Fruit fly (Drosophila melanogaster): ENCODE results near the gene CG7368.

The CG7368 gene

DNA sequence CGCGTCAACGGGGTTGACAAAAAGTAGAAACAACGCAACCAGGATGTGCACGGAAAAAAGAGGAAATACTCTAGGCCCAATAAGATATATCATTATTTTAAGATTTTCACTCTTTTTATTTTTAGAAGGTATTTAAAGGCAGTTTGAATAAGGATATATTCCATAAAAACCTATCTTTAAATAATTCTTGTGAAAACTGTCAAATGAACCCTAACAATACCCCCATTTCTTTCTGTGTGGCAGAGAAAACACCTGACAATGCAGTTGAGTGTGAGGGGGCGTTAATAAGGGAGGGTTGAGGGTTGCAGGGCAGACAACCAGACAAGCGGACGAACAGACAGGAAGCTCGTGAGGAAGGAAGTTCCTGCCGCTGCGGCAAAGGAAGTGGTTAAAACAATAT is 45.1 kb upstream of the CG7368 start (continued):
- TF ChIP-seq Bdp1 (GFP tag; optimal IDR thresholded peaks at IDR 0.05) (no peak), CG9932 (GFP tag; IDR thresholded peaks at IDR 0.05) (no peak), CG3407 (GFP tag; optimal IDR thresholded peaks at IDR 0.05) (peak; percentile 3), CG17612 (GFP tag; IDR thresholded peaks at IDR 0.05) (no peak), CG10209 (GFP tag; optimal IDR thresholded peaks at IDR 0.05) (no peak), Antp (GFP tag; optimal IDR thresholded peaks at IDR 0.05) (no peak), CG15696 (tag; optimal IDR thresholded peaks at IDR 0.05) (peak; percentile 47), CG18599 (GFP tag; optimal IDR thresholded peaks at IDR 0.05) (peak; percentile 40), ewg (GFP tag; optimal IDR thresholded peaks at IDR 0.05) (no peak), Oaz (GFP tag; IDR thresholded peaks at IDR 0.05) (no peak), emc (GFP tag; optimal IDR thresholded peaks at IDR 0.05) (no peak), CG11723 (GFP tag; optimal IDR thresholded peaks at IDR 0.05) (no peak), CG32532 (GFP tag; IDR thresholded peaks at IDR 0.05) (no peak; the same call in 1 of the 2 replicates), dm (GFP tag; optimal IDR thresholded peaks at IDR 0.05) (no peak), shn (GFP tag; optimal IDR thresholded peaks at IDR 0.05) (no peak), gcm (GFP tag; optimal IDR thresholded peaks at IDR 0.05) (peak; percentile 45), CG9215 (GFP tag; IDR thresholded peaks at IDR 0.05) (no peak), CG11696 (GFP tag; IDR thresholded peaks at IDR 0.05) (no peak), CG33557 (GFP tag; optimal IDR thresholded peaks at IDR 0.05) (peak; percentile 46), mirr (GFP tag; optimal IDR thresholded peaks at IDR 0.05) (no peak), CG12769 (tag; optimal IDR thresholded peaks at IDR 0.05) (no peak), seq (GFP tag; IDR thresholded peaks at IDR 0.05) (no peak), Hr3 (GFP tag; optimal IDR thresholded peaks at IDR 0.05) (peak; percentile 20), CG7963 (GFP tag; IDR thresholded peaks at IDR 0.05; ENCODE audit: partially characterized antibody) (no peak), HLH54F (GFP tag; optimal IDR thresholded peaks at IDR 0.05) (no peak), maf-S (GFP tag; optimal IDR thresholded peaks at IDR 0.05) (no peak), CG13775 (GFP tag; optimal IDR thresholded peaks at IDR 0.05) (peak; percentile 11), ATbp (GFP tag; optimal IDR thresholded peaks at IDR 0.05) (peak; percentile 41), CG8478 (optimal IDR thresholded peaks at IDR 0.05) (no peak), CG9437 (GFP tag; optimal IDR thresholded peaks at IDR 0.05) (no peak), Hr39 (optimal IDR thresholded peaks at IDR 0.05) (no peak), hbn (GFP tag; IDR thresholded peaks at IDR 0.05; ENCODE audit: partially characterized antibody) (no peak), CG6791 (GFP tag; IDR thresholded peaks at IDR 0.05; ENCODE audit: partially characterized antibody) (no peak), Fer2 (tag; optimal IDR thresholded peaks at IDR 0.05) (no peak), Pdp1 (GFP tag; optimal IDR thresholded peaks at IDR 0.05) (peak; percentile 3 to 26), lilli (GFP tag; optimal IDR thresholded peaks at IDR 0.05) (no peak), grau (tag; optimal IDR thresholded peaks at IDR 0.05) (peak; percentile 40), ase (GFP tag; IDR thresholded peaks at IDR 0.05) (no peak), CG7271 (tag; optimal IDR thresholded peaks at IDR 0.05) (no peak), CG10654 (GFP tag; optimal IDR thresholded peaks at IDR 0.05) (no peak), bigmax (GFP tag; optimal IDR thresholded peaks at IDR 0.05) (no peak), trh (GFP tag; optimal IDR thresholded peaks at IDR 0.05) (no peak), vvl (GFP tag; IDR thresholded peaks at IDR 0.05) (0 out of 2 replicates have a peak, but pooled peaks have one; percentile 47), ac (GFP tag; optimal IDR thresholded peaks at IDR 0.05) (peak; percentile 46), Meics (GFP tag; optimal IDR thresholded peaks at IDR 0.05) (no peak), CG4707 (GFP tag; optimal IDR thresholded peaks at IDR 0.05) (no peak), ems (GFP tag; optimal IDR thresholded peaks at IDR 0.05) (peak; percentile 2), hkb (optimal IDR thresholded peaks at IDR 0.05) (no peak), hkb (GFP tag; IDR thresholded peaks at IDR 0.05) (no peak), pb (GFP tag; optimal IDR thresholded peaks at IDR 0.05) (no peak), vfl (GFP tag; optimal IDR thresholded peaks at IDR 0.05) (no peak), CG1832 (GFP tag; optimal IDR thresholded peaks at IDR 0.05) (no peak), CG31365 (tag; optimal IDR thresholded peaks at IDR 0.05) (no peak)

Data from whole organism, embryonic.